Fruit fly (Drosophila melanogaster): Measurements from ENCODE around the gene Or35a.
A peak's percentile ranks its signal among the peaks of the same experiment; 100 is the strongest.

Or35a gene

dm6 chr2L:15613285-15613912, 10.0 kb downstream of the Or35a start, which contains the start of gene Semp1:
TSS of gene Semp1 (minus strand) at chr2L:15613335.
- TF ChIP-seq Dif (GFP tag; optimal IDR thresholded peaks at IDR 0.05; ENCODE audit: partially characterized antibody), result no peak
- TF ChIP-seq Vsx2 (GFP tag; optimal IDR thresholded peaks at IDR 0.05; ENCODE audit: partially characterized antibody), result no peak
- TF ChIP-seq Hr78 (GFP tag; optimal IDR thresholded peaks at IDR 0.05), result no peak
- no peak for TF ChIP-seq sage (GFP tag; optimal IDR thresholded peaks at IDR 0.05)
- no peak for TF ChIP-seq psq (GFP tag; optimal IDR thresholded peaks at IDR 0.05)
- no peak for TF ChIP-seq ey (GFP tag; optimal IDR thresholded peaks at IDR 0.05)
- TF ChIP-seq usp (GFP tag; optimal IDR thresholded peaks at IDR 0.05), result no peak
- TF ChIP-seq Dfd (GFP tag; optimal IDR thresholded peaks at IDR 0.05), result no peak
- TF ChIP-seq foxo (GFP tag; optimal IDR thresholded peaks at IDR 0.05), result no peak
- TF ChIP-seq tai (GFP tag; optimal IDR thresholded peaks at IDR 0.05), result no peak
- TF ChIP-seq pan (optimal IDR thresholded peaks at IDR 0.05), result no peak
- no peak for TF ChIP-seq brk (GFP tag; optimal IDR thresholded peaks at IDR 0.05)
- no peak for TF ChIP-seq br (GFP tag; optimal IDR thresholded peaks at IDR 0.05)
- TF ChIP-seq dl (GFP tag; optimal IDR thresholded peaks at IDR 0.05; ENCODE audit: insufficient read depth in 1 of 2, partially characterized antibody in 2 of 2), result no peak
- no peak for TF ChIP-seq CG32264 (GFP tag; optimal IDR thresholded peaks at IDR 0.05)
- no peak for TF ChIP-seq CrebA (GFP tag; optimal IDR thresholded peaks at IDR 0.05; ENCODE audit: borderline replicate concordance)

dm6 chr2L:15611669-15612308, 11.6 kb downstream of the Or35a start, which contains the start of gene CG15255:
TSS of gene CG15255 (minus strand) at chr2L:15611719.
- no peak for TF ChIP-seq Rel (GFP tag; optimal IDR thresholded peaks at IDR 0.05)
- peak; percentile 93 for TF ChIP-seq Rel (tag; optimal IDR thresholded peaks at IDR 0.05)
- peak; percentile 35 for TF ChIP-seq h (GFP tag; optimal IDR thresholded peaks at IDR 0.05)
- TF ChIP-seq Sp1 (GFP tag; optimal IDR thresholded peaks at IDR 0.05), result no peak

dm6 chr2L:15609139-15609538, 14.2 kb downstream of the Or35a start:
- TF ChIP-seq Vsx2 (GFP tag; optimal IDR thresholded peaks at IDR 0.05; ENCODE audit: partially characterized antibody) (peak; percentile 84), foxo (GFP tag; optimal IDR thresholded peaks at IDR 0.05) (no peak), Myc (optimal IDR thresholded peaks at IDR 0.05) (peak; percentile 24), br (GFP tag; optimal IDR thresholded peaks at IDR 0.05) (no peak)
